Worm (Caenorhabditis elegans) whole organism, L1 larva: ENCODE data around the gene C09G12.5.
"Not testable (repeated sequence)": the region's sequence is repeated elsewhere in the genome, so short reads cannot be mapped to it uniquely, and the experiment has no call there.

Source experiments
- C16A3.4 ChIP-seq: fragments of 150-350 bp; optimal IDR thresholded peaks from 2 replicates; lab custom pipeline; 2014; ENCODE audit warnings: missing biosample characterization, missing genetic modification characterization
- F16B12.6 ChIP-seq: fragments of 150-350 bp; optimal IDR thresholded peaks from 2 replicates; lab custom pipeline; 2014; ENCODE audit warnings: missing biosample characterization, missing genetic modification characterization
- aha-1 ChIP-seq: fragments of 150-350 bp; optimal IDR thresholded peaks from 2 replicates; lab custom pipeline; 2014; ENCODE audit warnings: missing biosample characterization, missing genetic modification characterization
- alr-1 ChIP-seq: fragments of 200-800 bp; sonication (Bioruptor generic); optimal IDR thresholded peaks from 2 replicates; lab custom pipeline; 2018; ENCODE audit warnings: borderline replicate concordance, mild to moderate bottlenecking, missing genetic modification characterization, missing compliant biosample characterization
- aly-2 ChIP-seq: fragments of 150-350 bp; optimal IDR thresholded peaks from 2 replicates; lab custom pipeline; 2014; ENCODE audit warnings: missing biosample characterization, missing genetic modification characterization
- ama-1 ChIP-seq: fragments of 150-350 bp; optimal IDR thresholded peaks from 2 replicates; lab custom pipeline; 2014
- ceh-8 ChIP-seq: fragments of 200-800 bp; sonication (Bioruptor generic); optimal IDR thresholded peaks from 2 replicates; lab custom pipeline; 2018; ENCODE audit warnings: mild to moderate bottlenecking, missing genetic modification characterization, moderate library complexity, missing compliant biosample characterization
- ceh-82 ChIP-seq, 3 experiments: fragments of 150-350 bp in 1 of 3; sonication (generic microtip) in 2 of 3; optimal IDR thresholded peaks; 2 replicates each; lab custom pipeline; 2014 to 2017; ENCODE audit warnings: missing biosample characterization in 3 of 3, missing genetic modification characterization in 3 of 3
- ceh-88 ChIP-seq: fragments of 200-800 bp; sonication (Bioruptor generic); IDR thresholded peaks from 2 replicates; pipeline ENCODE4 v1.3.6; 2022; ENCODE audit warnings: missing genetic modification characterization, missing compliant biosample characterization
- ceh-90 ChIP-seq: sonication (generic microtip); optimal IDR thresholded peaks from 2 replicates; lab custom pipeline; 2016; ENCODE audit warnings: missing genetic modification characterization, missing compliant biosample characterization
- ces-1 ChIP-seq: fragments of 150-350 bp; optimal IDR thresholded peaks from 2 replicates; lab custom pipeline; 2014; ENCODE audit warnings: missing biosample characterization, missing genetic modification reagents, missing genetic modification characterization
- dpl-1 ChIP-seq, 3 experiments: fragments of 150-350 bp in 2 of 3; sonication (generic microtip) in 1 of 3; optimal IDR thresholded peaks; 2 replicates each; lab custom pipeline; 2014 to 2017; ENCODE audit warnings: missing biosample characterization in 3 of 3, missing genetic modification characterization in 3 of 3, missing genetic modification reagents in 3 of 3
- efl-3 ChIP-seq: fragments of 200-800 bp; sonication (Bioruptor generic); optimal IDR thresholded peaks from 2 replicates; lab custom pipeline; 2018; ENCODE audit warnings: mild to moderate bottlenecking, missing genetic modification characterization, missing compliant biosample characterization
- egl-13 ChIP-seq: sonication (generic microtip); optimal IDR thresholded peaks from 2 replicates; lab custom pipeline; 2016; ENCODE audit warnings: missing genotype, missing genetic modification reagents, missing genetic modification characterization, missing compliant biosample characterization
- elt-2 ChIP-seq: sonication (generic microtip); optimal IDR thresholded peaks from 2 replicates; lab custom pipeline; 2016; ENCODE audit warnings: missing genetic modification characterization, mild to moderate bottlenecking, inconsistent platforms, missing compliant biosample characterization, missing genetic modification reagents
- fkh-10 ChIP-seq: sonication (generic microtip); optimal IDR thresholded peaks from 2 replicates; lab custom pipeline; 2017; ENCODE audit warnings: missing biosample characterization, missing genetic modification reagents, missing genetic modification characterization
- hlh-17 ChIP-seq: fragments of 200-800 bp; sonication (Bioruptor generic); optimal IDR thresholded peaks from 2 replicates; lab custom pipeline; 2018; ENCODE audit warnings: missing genetic modification characterization, mild to moderate bottlenecking, missing compliant biosample characterization, moderate library complexity, borderline replicate concordance
- isw-1 ChIP-seq: fragments of 200-800 bp; sonication (Bioruptor generic); IDR thresholded peaks from 2 replicates; pipeline ENCODE4 v1.3.6; 2022; ENCODE audit warnings: missing genetic modification characterization, missing compliant biosample characterization
- lin-13 ChIP-seq: fragments of 150-350 bp; optimal IDR thresholded peaks from 2 replicates; lab custom pipeline; 2014; ENCODE audit warnings: missing biosample characterization, missing genetic modification reagents, missing genetic modification characterization
- lin-14 ChIP-seq: fragments of 200-800 bp; sonication (Bioruptor generic); optimal IDR thresholded peaks from 2 replicates; lab custom pipeline; 2018; ENCODE audit warnings: mild to moderate bottlenecking, missing genetic modification characterization, moderate library complexity, missing compliant biosample characterization
- lin-39 ChIP-seq: fragments of 150-350 bp; optimal IDR thresholded peaks from 2 replicates; lab custom pipeline; 2014; ENCODE audit warnings: missing biosample characterization, missing genetic modification reagents, missing genetic modification characterization
- lir-3 ChIP-seq: sonication (generic microtip); optimal IDR thresholded peaks from 2 replicates; lab custom pipeline; 2016; ENCODE audit warnings: mild to moderate bottlenecking, missing genetic modification characterization, moderate library complexity, missing compliant biosample characterization; ENCODE audit not compliant: poor library complexity
- lsy-2 ChIP-seq, 2 experiments: fragments of 150-350 bp; optimal IDR thresholded peaks; 2 replicates each; lab custom pipeline; 2014; ENCODE audit warnings: missing biosample characterization in 2 of 2, missing genetic modification characterization in 2 of 2
- mep-1 ChIP-seq: fragments of 150-350 bp; optimal IDR thresholded peaks from 2 replicates; lab custom pipeline; 2014; ENCODE audit warnings: missing biosample characterization, missing genetic modification characterization
- nhr-11 ChIP-seq: fragments of 150-350 bp; optimal IDR thresholded peaks from 2 replicates; lab custom pipeline; 2014; ENCODE audit warnings: missing biosample characterization, missing genetic modification characterization
- nhr-20 ChIP-seq: sonication (generic microtip); optimal IDR thresholded peaks from 2 replicates; lab custom pipeline; 2016; ENCODE audit warnings: mild to moderate bottlenecking, missing genetic modification characterization, missing compliant biosample characterization
- nhr-237 ChIP-seq: fragments of 150-350 bp; optimal IDR thresholded peaks from 2 replicates; lab custom pipeline; 2014; ENCODE audit warnings: missing biosample characterization, missing genetic modification characterization
- nhr-71 ChIP-seq: sonication (generic microtip); optimal IDR thresholded peaks from 2 replicates; lab custom pipeline; 2016; ENCODE audit warnings: mild to moderate bottlenecking, missing genetic modification characterization, moderate library complexity, missing compliant biosample characterization
- nhr-76 ChIP-seq: sonication (generic microtip); optimal IDR thresholded peaks from 2 replicates; lab custom pipeline; 2017; ENCODE audit warnings: missing biosample characterization, missing genetic modification characterization
- nhr-77 ChIP-seq: fragments of 150-350 bp; optimal IDR thresholded peaks from 2 replicates; lab custom pipeline; 2014; ENCODE audit warnings: missing biosample characterization, missing genetic modification characterization
- nhr-85 ChIP-seq: sonication (generic microtip); peaks from one replicate; lab custom pipeline; 2016; ENCODE audit warnings: missing genetic modification characterization, inconsistent platforms, missing compliant biosample characterization
- nhr-90 ChIP-seq: sonication (generic microtip); optimal IDR thresholded peaks from 2 replicates; lab custom pipeline; 2016; ENCODE audit warnings: mild to moderate bottlenecking, missing genetic modification characterization, missing compliant biosample characterization; ENCODE audit not compliant: poor library complexity
- pag-3 ChIP-seq: sonication (generic microtip); optimal IDR thresholded peaks from 2 replicates; lab custom pipeline; 2017; ENCODE audit warnings: missing genetic modification characterization, mild to moderate bottlenecking, missing compliant biosample characterization, antibody characterized with exemption, borderline replicate concordance; ENCODE audit not compliant: insufficient read depth
- pax-3 ChIP-seq: fragments of 200-800 bp; sonication (Bioruptor generic); optimal IDR thresholded peaks from 2 replicates; lab custom pipeline; 2018; ENCODE audit warnings: mild to moderate bottlenecking, missing genetic modification characterization, moderate library complexity, missing compliant biosample characterization
- pqm-1 ChIP-seq: sonication (generic microtip); optimal IDR thresholded peaks from 3 replicates; lab custom pipeline; 2017; ENCODE audit warnings: missing biosample characterization, missing genetic modification characterization
- rnt-1 ChIP-seq: sonication (generic microtip); optimal IDR thresholded peaks from 2 replicates; lab custom pipeline; 2016; ENCODE audit warnings: mild to moderate bottlenecking, missing genetic modification characterization, moderate library complexity, missing compliant biosample characterization
- snpc-4 ChIP-seq: fragments of 150-350 bp; optimal IDR thresholded peaks from 2 replicates; lab custom pipeline; 2014; ENCODE audit warnings: missing biosample characterization, missing genetic modification characterization
- snu-23 ChIP-seq: sonication (generic microtip); optimal IDR thresholded peaks from 2 replicates; lab custom pipeline; 2016; ENCODE audit warnings: missing genetic modification characterization, missing compliant biosample characterization
- sptf-1 ChIP-seq: fragments of 150-350 bp; optimal IDR thresholded peaks from 2 replicates; lab custom pipeline; 2014; ENCODE audit warnings: missing biosample characterization, missing genetic modification characterization
- tbx-2 ChIP-seq: sonication (generic microtip); optimal IDR thresholded peaks from 2 replicates; lab custom pipeline; 2016; ENCODE audit warnings: missing genetic modification characterization, missing compliant biosample characterization
- unc-62 ChIP-seq: fragments of 150-350 bp; optimal IDR thresholded peaks from 2 replicates; lab custom pipeline; 2014; ENCODE audit warnings: missing biosample characterization, missing genetic modification reagents, missing genetic modification characterization
- unc-98 ChIP-seq: fragments of 200-800 bp; sonication (Bioruptor generic); IDR thresholded peaks from 2 replicates; pipeline ENCODE4 v1.3.6; 2022; ENCODE audit warnings: missing genetic modification characterization, missing compliant biosample characterization
- zag-1 ChIP-seq: fragments of 150-350 bp; optimal IDR thresholded peaks from 2 replicates; lab custom pipeline; 2014; ENCODE audit warnings: missing biosample characterization, missing genetic modification characterization
- zip-4 ChIP-seq: fragments of 200-800 bp; sonication (Bioruptor generic); optimal IDR thresholded peaks from 2 replicates; lab custom pipeline; 2018; ENCODE audit warnings: mild to moderate bottlenecking, missing genetic modification characterization, moderate library complexity, missing compliant biosample characterization

The C09G12.5 gene

ce11 chrIV:3478911-3479385 lies at the start of gene C09G12.5, which contains the start of gene srz-70:
Gene C09G12.5 (plus strand): TSS chrIV:3479335.
Gene srz-70 (minus strand): TSS chrIV:3479011.
- no peak for TF ChIP-seq snpc-4 (tag; lab: Kevin White, UChicago)
- no peak for TF ChIP-seq aha-1 (tag; lab: Kevin White, UChicago)
- TF ChIP-seq nhr-237, result no peak
- TF ChIP-seq lsy-2 (tag; optimal IDR thresholded peaks at IDR 0.05; lab: Kevin White, UChicago), result no peak
- TF ChIP-seq sptf-1, result no peak
- TF ChIP-seq ceh-90 (tag; lab: Kevin White, UChicago), result no peak
- no peak for TF ChIP-seq isw-1 (GFP tag; lab: Robert Waterston, UW)
- TF ChIP-seq lir-3, result no peak
- no peak for TF ChIP-seq lin-39 (tag; lab: Kevin White, UChicago)
- no peak for TF ChIP-seq ces-1 (GFP tag; lab: Kevin White, UChicago)
- no peak for TF ChIP-seq hlh-17 (GFP tag; lab: Kevin White, UChicago)
- no peak for TF ChIP-seq pqm-1 (tag; lab: Kevin White, UChicago)
- no peak for TF ChIP-seq alr-1 (tag; lab: Kevin White, UChicago)

- TF ChIP-seq dpl-1 (GFP tag; optimal IDR thresholded peaks at IDR 0.05; lab: Kevin White, UChicago); ceh-82 (tag; optimal IDR thresholded peaks at IDR 0.05; lab: Kevin White, UChicago); rnt-1 (tag; lab: Kevin White, UChicago): not testable (repeated sequence)
- TF ChIP-seq, all 84 proteins: peak for 0; not testable (repeated sequence) for 84
Observed at ce11 chrIV:3433387-3433786, 45.7 kb upstream of the C09G12.5 start, which contains the start of gene C04C3.7. Gene C04C3.7 (minus strand): TSS chrIV:3433487.

ce11 chrIV:3436021-3436420 lies 43.1 kb upstream of the C09G12.5 start, which contains the start of gene srz-32:
Gene srz-32 (plus strand): TSS chrIV:3436321.
- TF ChIP-seq egl-13 (tag; lab: Kevin White, UChicago) (no peak), snpc-4 (tag; lab: Kevin White, UChicago) (no peak), elt-2 (tag; lab: Kevin White, UChicago) (no peak), zip-4 (GFP tag; lab: Kevin White, UChicago) (no peak), nhr-76 (tag; lab: Kevin White, UChicago) (no peak), C16A3.4 (tag; lab: Kevin White, UChicago) (no peak)

- TF ChIP-seq nhr-85 (tag; lab: Kevin White, UChicago), result peak; percentile 87
- no peak for TF ChIP-seq hlh-17 (GFP tag; lab: Kevin White, UChicago)
Observed at ce11 chrIV:3438022-3438421, 41.1 kb upstream of the C09G12.5 start, which contains the start of gene grd-13. Gene grd-13 (plus strand): TSS chrIV:3438312.

ce11 chrIV:3439354-3439753 lies 39.8 kb upstream of the C09G12.5 start, which contains the start of gene grd-3:
Gene grd-3 (plus strand): TSS chrIV:3439655.
- no peak for TF ChIP-seq nhr-11 (tag; lab: Kevin White, UChicago)
- peak; percentile 95 for TF ChIP-seq nhr-85 (tag; lab: Kevin White, UChicago)
- no peak for TF ChIP-seq nhr-90 (tag; lab: Kevin White, UChicago)
- TF ChIP-seq snu-23, result no peak
- TF ChIP-seq lin-13 (GFP tag; lab: Kevin White, UChicago), result no peak
- TF ChIP-seq lin-14 (GFP tag; lab: Kevin White, UChicago), result peak; percentile 70
- TF ChIP-seq ama-1, result no peak
- no peak for TF ChIP-seq zag-1
- no peak for TF ChIP-seq ceh-88
- no peak for TF ChIP-seq F16B12.6 (tag; lab: Kevin White, UChicago)
- TF ChIP-seq nhr-20 (tag; lab: Kevin White, UChicago), result peak; percentile 11
- TF ChIP-seq unc-98 (GFP tag; lab: Robert Waterston, UW), result no peak
- TF ChIP-seq ceh-8 (GFP tag; lab: Kevin White, UChicago), result no peak
- TF ChIP-seq nhr-71, result peak; percentile 51
- no peak for TF ChIP-seq unc-62 (GFP tag; lab: Kevin White, UChicago)
- no peak for TF ChIP-seq efl-3 (GFP tag; lab: Kevin White, UChicago)
- TF ChIP-seq tbx-2 (tag; lab: Kevin White, UChicago), result no peak
- TF ChIP-seq aly-2 (tag; lab: Kevin White, UChicago), result no peak
- no peak for TF ChIP-seq mep-1 (tag; lab: Kevin White, UChicago)
- no peak for TF ChIP-seq aha-1 (tag; lab: Kevin White, UChicago)
- TF ChIP-seq nhr-77 (tag; lab: Kevin White, UChicago), result no peak
- TF ChIP-seq fkh-10 (GFP tag; lab: Kevin White, UChicago), result no peak
- no peak for TF ChIP-seq dpl-1 (GFP tag; optimal IDR thresholded peaks at IDR 0.05; lab: Kevin White, UChicago)
- TF ChIP-seq pag-3 (tag; lab: Kevin White, UChicago), result no peak
- no peak for TF ChIP-seq pax-3 (tag; lab: Kevin White, UChicago)
